Fruit fly (Drosophila melanogaster): ENCODE measurements around the gene CG7130.

The CG7130 gene

dm6 chr3L:22080022-22080421, 4.5 kb upstream of the CG7130 start, which contains the start of gene Sfp79B:
Gene Sfp79B, plus strand, starts transcription at chr3L:22080322.
- TF ChIP-seq tai (GFP tag; optimal IDR thresholded peaks at IDR 0.05) (no peak), OdsH (GFP tag; optimal IDR thresholded peaks at IDR 0.05) (no peak), Jra (GFP tag; optimal IDR thresholded peaks at IDR 0.05) (no peak), rgr (GFP tag; optimal IDR thresholded peaks at IDR 0.05) (no peak), Mio (GFP tag; optimal IDR thresholded peaks at IDR 0.05) (no peak), foxo (GFP tag; optimal IDR thresholded peaks at IDR 0.05) (no peak), HLH106 (tag; optimal IDR thresholded peaks at IDR 0.05) (no peak), fru (GFP tag; optimal IDR thresholded peaks at IDR 0.05) (no peak), Hnf4 (GFP tag; optimal IDR thresholded peaks at IDR 0.05) (no peak), Vsx2 (GFP tag; optimal IDR thresholded peaks at IDR 0.05; ENCODE audit: partially characterized antibody) (no peak)

- TF ChIP-seq fru (GFP tag; optimal IDR thresholded peaks at IDR 0.05): peak; percentile 79
- TF ChIP-seq psq (GFP tag; optimal IDR thresholded peaks at IDR 0.05): peak; percentile 62
- TF ChIP-seq Jra (GFP tag; optimal IDR thresholded peaks at IDR 0.05): peak; percentile 56
- TF ChIP-seq CG32264 (GFP tag; optimal IDR thresholded peaks at IDR 0.05): peak; percentile 36
- TF ChIP-seq Sp1 (GFP tag; optimal IDR thresholded peaks at IDR 0.05): peak; percentile 66
- TF ChIP-seq Hr78 (GFP tag; optimal IDR thresholded peaks at IDR 0.05): no peak
- peak in 1 of 2 experiments; percentile 80 for TF ChIP-seq foxo (GFP tag; optimal IDR thresholded peaks at IDR 0.05)
- peak; percentile 77 for TF ChIP-seq h (GFP tag; optimal IDR thresholded peaks at IDR 0.05)
- peak; percentile 52 for TF ChIP-seq Myc (optimal IDR thresholded peaks at IDR 0.05)
- TF ChIP-seq Hnf4 (GFP tag; optimal IDR thresholded peaks at IDR 0.05): peak; percentile 66
- no peak for TF ChIP-seq jim (GFP tag; optimal IDR thresholded peaks at IDR 0.05)
- peak; percentile 74 for TF ChIP-seq OdsH (GFP tag; optimal IDR thresholded peaks at IDR 0.05)
- peak; percentile 60 for TF ChIP-seq ey (GFP tag; optimal IDR thresholded peaks at IDR 0.05)
- TF ChIP-seq woc (GFP tag; optimal IDR thresholded peaks at IDR 0.05): peak; percentile 79
- TF ChIP-seq rgr (GFP tag; optimal IDR thresholded peaks at IDR 0.05): peak; percentile 83
- TF ChIP-seq lola (GFP tag; optimal IDR thresholded peaks at IDR 0.05): no peak
- TF ChIP-seq sv (GFP tag; optimal IDR thresholded peaks at IDR 0.05): no peak
- peak; percentile 78 for TF ChIP-seq br (GFP tag; optimal IDR thresholded peaks at IDR 0.05)
- TF ChIP-seq sage (GFP tag; optimal IDR thresholded peaks at IDR 0.05): no peak
- TF ChIP-seq dmrt93B (GFP tag; optimal IDR thresholded peaks at IDR 0.05): peak; percentile 32
- TF ChIP-seq HLH106 (tag; optimal IDR thresholded peaks at IDR 0.05): peak; percentile 66
- peak; percentile 46 for TF ChIP-seq N (GFP tag; optimal IDR thresholded peaks at IDR 0.05)
Measured at dm6 chr3L:22078063-22078462, 2.5 kb upstream of the CG7130 start.

dm6 chr3L:22074347-22074971, 1.1 kb downstream of the CG7130 start, which contains the start of gene CG7133:
Gene CG7133, minus strand, starts transcription at chr3L:22074523.
- TF ChIP-seq HLH106 (tag; optimal IDR thresholded peaks at IDR 0.05): peak; percentile 7
- TF ChIP-seq Dif (GFP tag; optimal IDR thresholded peaks at IDR 0.05; ENCODE audit: partially characterized antibody): no peak
- no peak for TF ChIP-seq usp (GFP tag; optimal IDR thresholded peaks at IDR 0.05)
- TF ChIP-seq Hr78 (GFP tag; optimal IDR thresholded peaks at IDR 0.05): no peak
- no peak for TF ChIP-seq OdsH (GFP tag; optimal IDR thresholded peaks at IDR 0.05)
- peak; percentile 12 for TF ChIP-seq woc (GFP tag; optimal IDR thresholded peaks at IDR 0.05)
- peak; percentile 59 for TF ChIP-seq Hnf4 (GFP tag; optimal IDR thresholded peaks at IDR 0.05)
- TF ChIP-seq br (GFP tag; optimal IDR thresholded peaks at IDR 0.05): no peak
- no peak for TF ChIP-seq dsf (GFP tag; optimal IDR thresholded peaks at IDR 0.05; ENCODE audit: borderline replicate concordance)
- no peak for TF ChIP-seq CG9705 (GFP tag; optimal IDR thresholded peaks at IDR 0.05)
- no peak for TF ChIP-seq pan (optimal IDR thresholded peaks at IDR 0.05)
- TF ChIP-seq CG32264 (GFP tag; optimal IDR thresholded peaks at IDR 0.05): no peak
- TF ChIP-seq rgr (GFP tag; optimal IDR thresholded peaks at IDR 0.05): peak; percentile 31
- no peak for TF ChIP-seq tai (GFP tag; optimal IDR thresholded peaks at IDR 0.05)
- TF ChIP-seq Hr83 (GFP tag; optimal IDR thresholded peaks at IDR 0.05; ENCODE audit: poor library complexity, severe bottlenecking): no peak
- TF ChIP-seq Myc (optimal IDR thresholded peaks at IDR 0.05): no peak
- no peak for TF ChIP-seq fru (GFP tag; optimal IDR thresholded peaks at IDR 0.05)
- TF ChIP-seq dl (GFP tag; optimal IDR thresholded peaks at IDR 0.05; ENCODE audit: insufficient read depth in 1 of 2, partially characterized antibody in 2 of 2): no peak
- peak; percentile 31 for TF ChIP-seq Jra (GFP tag; optimal IDR thresholded peaks at IDR 0.05)
- no peak for TF ChIP-seq psq (GFP tag; optimal IDR thresholded peaks at IDR 0.05)
- TF ChIP-seq Mio (GFP tag; optimal IDR thresholded peaks at IDR 0.05): no peak
- TF ChIP-seq dmrt93B (GFP tag; optimal IDR thresholded peaks at IDR 0.05): no peak
- no peak for TF ChIP-seq N (GFP tag; optimal IDR thresholded peaks at IDR 0.05)
- no peak for TF ChIP-seq Dfd (GFP tag; optimal IDR thresholded peaks at IDR 0.05)
- TF ChIP-seq h (GFP tag; optimal IDR thresholded peaks at IDR 0.05): no peak
- no peak for TF ChIP-seq jim (GFP tag; optimal IDR thresholded peaks at IDR 0.05)
- TF ChIP-seq sv (GFP tag; optimal IDR thresholded peaks at IDR 0.05): no peak
- no peak for TF ChIP-seq Rel (GFP tag; optimal IDR thresholded peaks at IDR 0.05)
- peak; percentile 61 for TF ChIP-seq Rel (tag; optimal IDR thresholded peaks at IDR 0.05)
- no peak for TF ChIP-seq sage (GFP tag; optimal IDR thresholded peaks at IDR 0.05)
- TF ChIP-seq foxo (GFP tag; optimal IDR thresholded peaks at IDR 0.05): no peak
- TF ChIP-seq ey (GFP tag; optimal IDR thresholded peaks at IDR 0.05): peak; percentile 16
- TF ChIP-seq Abd-B (GFP tag; optimal IDR thresholded peaks at IDR 0.05): no peak
- TF ChIP-seq brk (GFP tag; optimal IDR thresholded peaks at IDR 0.05): peak; percentile 43
- TF ChIP-seq GATAd (GFP tag; optimal IDR thresholded peaks at IDR 0.05): no peak
- TF ChIP-seq Sp1 (GFP tag; optimal IDR thresholded peaks at IDR 0.05): no peak
- TF ChIP-seq Vsx2 (GFP tag; optimal IDR thresholded peaks at IDR 0.05; ENCODE audit: partially characterized antibody): no peak
- no peak for TF ChIP-seq lola (GFP tag; optimal IDR thresholded peaks at IDR 0.05)

All from whole organism, wandering third instar larva.